In the genomic region with DNA sequence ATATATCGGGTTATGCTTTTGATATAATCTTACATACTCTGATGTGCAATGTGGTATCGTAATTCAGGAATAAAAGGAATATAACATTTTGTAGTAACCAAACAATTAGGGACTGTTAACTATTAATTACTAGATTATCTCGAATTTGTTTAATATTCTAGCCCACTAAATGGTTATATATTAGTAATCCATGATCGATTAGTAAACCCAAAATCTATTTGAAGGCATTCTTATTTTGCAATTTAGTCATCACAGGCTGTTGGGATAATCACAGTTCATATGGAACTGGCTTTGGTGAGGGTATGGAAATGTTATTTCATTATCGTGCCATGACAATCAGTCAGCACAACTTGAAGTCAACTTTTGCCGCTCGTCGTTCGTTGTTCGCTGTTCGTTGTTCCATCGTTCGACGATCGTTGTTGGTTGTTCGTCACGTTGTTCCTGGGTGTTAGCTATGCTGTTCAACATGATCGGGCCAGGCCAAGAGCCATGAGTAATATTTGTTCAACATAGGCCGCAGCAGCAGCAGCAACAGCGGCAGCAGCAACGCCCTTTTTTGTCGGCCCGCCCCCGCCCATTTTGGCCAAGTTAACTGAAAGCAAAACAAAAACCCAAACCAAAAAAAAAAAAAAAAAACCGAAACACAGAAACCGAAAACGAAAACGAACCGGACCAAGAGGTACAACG, we compare ENCODE assay signal across 1 fruit fly cellular context.
TF ChIP-seq lines count a peak whose summit lies in the region.

No protein-coding gene starts in this region.

TF ChIP-seq in whole organism, prepupa, 60 proteins besides CTCF, POLR2A, EP300 and RAD21 (continued from another document):
- 0 out of 2 replicates have a peak, but pooled peaks have one; percentile 10 for TF ChIP-seq Gug (GFP tag; IDR thresholded peaks at IDR 0.05; lab: Robert Waterston, UW)
TF ChIP-seq in whole organism, prepupa: peak in this region for 18.
